Worm (Caenorhabditis elegans) whole organism, L2 larva: ENCODE measurements around the gene H04M03.3.

Experiments used
- ama-1 ChIP-seq: fragments of 150-350 bp; optimal IDR thresholded peaks from 2 replicates; lab custom pipeline; 2018; ENCODE audit warnings: inconsistent platforms
- egl-27 ChIP-seq: sonication (generic microtip); optimal IDR thresholded peaks from 3 replicates; lab custom pipeline; 2017; ENCODE audit warnings: missing biosample characterization, missing genetic modification reagents, missing genetic modification characterization
- lin-39 ChIP-seq: fragments of 150-350 bp; optimal IDR thresholded peaks from 2 replicates; lab custom pipeline; 2014; ENCODE audit warnings: missing biosample characterization, missing genetic modification reagents, missing genetic modification characterization
- mbf-1 ChIP-seq: sonication (generic microtip); optimal IDR thresholded peaks from 2 replicates; lab custom pipeline; 2017; ENCODE audit warnings: missing biosample characterization, missing genetic modification characterization
- mdl-1 ChIP-seq, 2 experiments: fragments of 150-350 bp in 1 of 2; sonication (generic microtip) in 1 of 2; optimal IDR thresholded peaks; 2 replicates each; lab custom pipeline; 2017; ENCODE audit warnings: missing biosample characterization in 2 of 2, missing genetic modification characterization in 2 of 2
- nhr-11 ChIP-seq: fragments of 150-350 bp; optimal IDR thresholded peaks from 2 replicates; lab custom pipeline; 2014; ENCODE audit warnings: missing biosample characterization, missing genetic modification characterization
- nhr-23 ChIP-seq: fragments of 150-350 bp; optimal IDR thresholded peaks from 2 replicates; lab custom pipeline; 2014; ENCODE audit warnings: missing biosample characterization, missing genetic modification reagents, missing genetic modification characterization
- unc-39 ChIP-seq: fragments of 150-350 bp; optimal IDR thresholded peaks from 2 replicates; lab custom pipeline; 2014; ENCODE audit warnings: missing biosample characterization, missing genetic modification characterization

ce11 chrIV:5846269-5846668 lies 45.1 kb upstream of the H04M03.3 start, which contains the start of gene sams-4:
- TF ChIP-seq unc-39 (tag; lab: Kevin White, UChicago) (no peak), nhr-23 (tag; lab: Kevin White, UChicago) (no peak), ama-1 (lab: Kevin White, UChicago) (no peak), egl-27 (no peak), mbf-1 (tag; lab: Kevin White, UChicago) (no peak), nhr-11 (tag; lab: Kevin White, UChicago) (no peak), lin-39 (no peak), mdl-1 (tag; optimal IDR thresholded peaks at IDR 0.05; lab: Kevin White, UChicago) (no peak)
